Worm (Caenorhabditis elegans) whole organism, L4/young adult: ENCODE measurements around the gene W06D11.3.
A peak's percentile ranks its signal among the peaks of the same experiment; 100 is the strongest.

Experiments
- W03F9.2 ChIP-seq: fragments of 150-350 bp; optimal IDR thresholded peaks from 2 replicates; lab custom pipeline; 2014; ENCODE audit warnings: missing biosample characterization, missing genetic modification characterization
- dao-5 ChIP-seq: sonication (generic microtip); optimal IDR thresholded peaks from 2 replicates; lab custom pipeline; 2016; ENCODE audit warnings: missing genotype, missing genetic modification characterization, moderate library complexity, missing compliant biosample characterization
- him-1 ChIP-seq: sonication (generic microtip); optimal IDR thresholded peaks from 2 replicates; lab custom pipeline; 2016; ENCODE audit warnings: missing genotype, missing genetic modification reagents, missing genetic modification characterization, missing compliant biosample characterization

Gene W06D11.3

DNA sequence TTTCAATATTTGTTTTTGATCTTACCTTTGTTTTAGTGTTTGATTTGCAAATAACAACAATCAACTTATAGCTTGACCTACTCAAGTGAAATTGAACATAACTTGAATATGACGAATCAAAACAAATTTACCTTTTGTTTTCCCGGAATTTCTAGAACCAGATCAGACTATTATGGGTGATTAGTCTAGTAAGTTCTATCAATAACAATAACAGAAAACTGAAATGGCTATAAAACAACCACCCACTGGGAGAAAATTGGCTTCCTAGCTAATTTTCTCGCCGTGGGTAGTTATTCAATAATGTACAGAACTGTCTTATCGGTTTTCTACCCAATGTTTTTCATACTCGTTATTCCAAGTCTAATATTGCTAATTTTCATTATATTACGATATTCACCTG lies 30.2 kb downstream of the W06D11.3 start, which contains the start of gene srd-45:
Gene srd-45, plus strand, starts transcription at position 301 of the 400 bp plus-strand sequence.
- no peak for TF ChIP-seq dao-5 (tag; lab: Kevin White, UChicago)
- no peak for TF ChIP-seq W03F9.2 (tag; lab: Kevin White, UChicago)
- TF ChIP-seq him-1, result no peak

- no peak for TF ChIP-seq W03F9.2 (tag; lab: Kevin White, UChicago)
- TF ChIP-seq him-1, result no peak
- TF ChIP-seq dao-5 (tag; lab: Kevin White, UChicago), result no peak
Observed at ce11 chrX:12331795-12332194, 33.3 kb downstream of the W06D11.3 start, which contains the start of gene srd-46. Gene srd-46, plus strand, starts transcription at chrX:12332095.

DNA sequence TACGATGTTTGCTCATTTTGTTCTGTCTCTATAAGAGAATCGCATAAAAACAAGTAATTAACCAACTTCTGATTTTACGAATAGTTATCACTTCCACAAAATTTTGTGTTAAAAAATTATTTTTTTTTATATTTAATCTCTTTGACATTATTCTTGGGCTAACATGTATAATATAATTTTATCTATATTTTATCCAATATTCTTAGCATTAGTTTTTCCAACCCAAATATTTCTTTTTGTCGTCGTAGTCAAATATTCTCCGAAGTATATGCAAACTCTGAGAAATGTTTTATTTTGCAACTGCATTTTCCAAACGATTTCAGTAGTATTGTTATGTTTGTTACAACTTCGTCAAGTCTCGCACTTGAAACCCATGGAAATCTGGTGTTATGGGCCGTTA lies 35.0 kb downstream of the W06D11.3 start, which contains the start of gene srd-47:
Gene srd-47, plus strand, starts transcription at position 164 of the 400 bp plus-strand sequence.
- TF ChIP-seq him-1 (no peak), W03F9.2 (tag; lab: Kevin White, UChicago) (no peak), dao-5 (tag; lab: Kevin White, UChicago) (no peak)

DNA sequence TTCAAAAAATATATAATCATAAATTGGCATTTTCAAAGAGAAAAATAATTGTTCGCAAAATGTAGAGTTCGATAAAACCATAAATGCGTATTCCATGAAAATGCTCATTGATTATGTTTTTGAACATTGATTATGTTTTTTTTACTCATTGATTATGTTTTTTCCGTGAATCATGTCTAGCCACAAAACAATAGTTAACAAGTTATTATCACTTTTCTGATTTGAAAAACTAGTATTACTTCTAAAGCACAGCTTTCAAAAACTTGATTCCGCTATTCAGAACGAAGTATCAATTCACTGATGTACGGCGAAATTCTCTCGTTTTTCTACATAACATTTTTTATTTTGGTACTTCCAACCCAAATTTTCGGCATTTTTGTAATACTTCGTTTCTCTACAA lies 37.3 kb downstream of the W06D11.3 start, which contains the start of gene srd-48:
Gene srd-48, plus strand, starts transcription at position 301 of the 400 bp plus-strand sequence.
- TF ChIP-seq him-1 (no peak), dao-5 (tag; lab: Kevin White, UChicago) (no peak), W03F9.2 (tag; lab: Kevin White, UChicago) (no peak)

DNA sequence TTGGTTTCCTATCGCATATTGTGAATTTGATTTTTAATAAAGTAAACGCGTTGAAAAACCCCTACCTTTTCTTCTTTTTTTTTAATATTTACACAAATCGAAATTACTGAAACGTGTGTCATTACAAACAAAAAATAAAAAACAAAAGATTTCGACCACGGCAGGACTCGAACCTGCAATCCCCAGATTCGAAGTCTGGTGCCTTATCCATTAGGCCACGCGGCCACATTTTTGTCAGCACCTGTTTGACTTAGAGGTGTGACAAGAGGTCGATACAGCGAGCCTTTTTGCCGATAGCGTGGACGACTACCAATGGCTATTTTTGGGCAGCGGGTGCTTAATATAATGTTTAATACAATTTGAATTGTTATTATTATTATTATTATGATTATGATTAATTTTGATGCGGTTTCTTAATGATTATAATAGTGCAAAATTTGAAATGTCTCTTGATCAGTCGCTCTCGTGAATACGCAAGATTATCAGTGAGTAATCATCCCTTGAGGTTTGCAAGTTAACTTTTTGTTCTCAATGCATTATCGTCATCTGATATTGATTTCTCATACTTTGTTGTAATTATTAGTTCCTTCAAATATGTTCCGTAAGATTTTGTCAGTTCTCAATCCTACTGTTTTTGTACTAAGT lies 39.5 kb downstream of the W06D11.3 start, which contains the start of gene srd-44:
Gene srd-44, plus strand, starts transcription at position 595 of the 645 bp plus-strand sequence.
- TF ChIP-seq W03F9.2 (tag; lab: Kevin White, UChicago) (no peak), him-1 (no peak), dao-5 (tag; lab: Kevin White, UChicago) (no peak)

ce11 chrX:12341338-12341737 lies 42.9 kb downstream of the W06D11.3 start, which contains the start of gene zig-2:
Gene zig-2, minus strand, starts transcription at chrX:12341438.
- TF ChIP-seq W03F9.2 (tag; lab: Kevin White, UChicago) (no peak), dao-5 (tag; lab: Kevin White, UChicago) (no peak), him-1 (no peak)

- no peak for TF ChIP-seq W03F9.2 (tag; lab: Kevin White, UChicago)
- no peak for TF ChIP-seq dao-5 (tag; lab: Kevin White, UChicago)
- no peak for TF ChIP-seq him-1
Observed at ce11 chrX:12343279-12343678, 44.8 kb downstream of the W06D11.3 start, which contains the start of the genes nspc-9 and nspc-10. Gene nspc-9, minus strand, starts transcription at chrX:12343379. Gene nspc-10, plus strand, starts transcription at chrX:12343609.

DNA sequence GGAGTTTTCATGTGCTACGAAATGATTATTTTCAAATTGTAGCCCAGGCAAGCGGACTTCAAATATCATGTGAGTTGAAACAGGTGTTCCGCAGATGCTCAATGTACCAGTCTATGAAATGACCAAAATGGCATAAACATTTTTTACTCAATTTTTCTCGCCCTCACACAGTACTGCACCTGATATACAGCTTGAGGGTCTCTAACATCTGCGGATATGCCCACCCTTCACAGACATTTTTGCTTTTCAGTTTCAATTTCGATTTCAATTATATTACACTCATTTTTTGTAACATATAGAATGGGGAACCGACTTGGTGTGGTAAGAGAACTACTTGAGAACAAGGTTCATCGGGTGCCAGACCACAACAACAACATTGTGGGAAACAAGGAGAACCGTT lies 48.2 kb downstream of the W06D11.3 start, which contains the start of gene F42F12.11:
Gene F42F12.11, plus strand, starts transcription at position 301 of the 400 bp plus-strand sequence.
- TF ChIP-seq him-1 (no peak), W03F9.2 (tag; lab: Kevin White, UChicago) (no peak), dao-5 (tag; lab: Kevin White, UChicago) (no peak)

- TF ChIP-seq dao-5 (tag; lab: Kevin White, UChicago), result peak; percentile 51
- no peak for TF ChIP-seq him-1
- peak; percentile 28 for TF ChIP-seq W03F9.2 (tag; lab: Kevin White, UChicago)
Observed at ce11 chrX:12347822-12348221, 49.3 kb downstream of the W06D11.3 start.

DNA sequence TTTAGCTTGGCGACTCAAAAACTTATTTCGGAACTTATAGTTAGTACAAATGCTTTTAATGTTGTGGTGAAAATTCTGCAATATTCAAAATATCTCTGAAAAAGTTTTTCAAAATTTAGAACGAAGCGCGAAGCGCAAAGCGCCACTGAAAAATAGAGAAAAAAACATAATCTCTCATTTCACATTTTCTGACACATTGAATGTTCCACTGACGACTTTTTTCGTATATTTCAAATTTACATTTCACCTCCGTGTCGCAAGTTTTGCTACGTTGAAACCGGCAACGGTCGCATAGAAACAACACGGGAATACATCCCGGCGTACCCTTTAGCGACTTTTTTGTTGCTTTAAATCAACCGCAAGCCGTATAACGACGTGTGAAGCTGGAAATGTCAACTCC lies 49.8 kb downstream of the W06D11.3 start, which contains the start of gene F42F12.14:
Gene F42F12.14, plus strand, starts transcription at position 301 of the 400 bp plus-strand sequence.
- TF ChIP-seq him-1, result no peak
- no peak for TF ChIP-seq W03F9.2 (tag; lab: Kevin White, UChicago)
